Worm (Caenorhabditis elegans) whole organism, young adult: ENCODE data around the gene nsph-3.2.

ENCODE experiments used
- F55B11.4 ChIP-seq: sonication (generic microtip); optimal IDR thresholded peaks from 2 replicates; lab custom pipeline; 2016; ENCODE audit warnings: missing compliant biosample characterization, missing genetic modification characterization, borderline replicate concordance; ENCODE audit not compliant: insufficient read depth
- akir-1 ChIP-seq: fragments of 200-800 bp; sonication (Bioruptor generic); optimal IDR thresholded peaks from 2 replicates; lab custom pipeline; 2018; ENCODE audit warnings: mild to moderate bottlenecking, missing genetic modification characterization, moderate library complexity, missing compliant biosample characterization
- ama-1 ChIP-seq, 3 experiments: fragments of 150-350 bp in 1 of 3; sonication (generic microtip) in 2 of 3; optimal IDR thresholded peaks; 2 replicates each; lab custom pipeline; 2014 to 2018; ENCODE audit warnings: missing biosample characterization in 2 of 3, missing genetic modification characterization in 2 of 3, missing genetic modification reagents in 2 of 3
- dpl-1 ChIP-seq: fragments of 150-350 bp; optimal IDR thresholded peaks from 2 replicates; lab custom pipeline; 2014; ENCODE audit warnings: missing biosample characterization, missing genetic modification reagents, missing genetic modification characterization
- efl-1 ChIP-seq: fragments of 150-350 bp; optimal IDR thresholded peaks from 2 replicates; lab custom pipeline; 2014; ENCODE audit warnings: missing biosample characterization, missing genetic modification reagents, missing genetic modification characterization
- hlh-26 ChIP-seq: fragments of 200-800 bp; sonication (Bioruptor generic); conservative IDR thresholded peaks from 2 replicates; pipeline ENCODE4 v1.3.6; 2022; ENCODE audit warnings: missing genetic modification reagents, missing genetic modification characterization, missing compliant biosample characterization
- madf-3 ChIP-seq: fragments of 200-800 bp; sonication (Bioruptor generic); IDR thresholded peaks from 2 replicates; pipeline ENCODE4 v1.3.6; 2022; ENCODE audit warnings: missing genetic modification reagents, missing genetic modification characterization, missing compliant biosample characterization
- mes-4 ChIP-seq: sonication (generic microtip); optimal IDR thresholded peaks from 2 replicates; lab custom pipeline; 2016; ENCODE audit warnings: missing genotype, missing genetic modification characterization, missing compliant biosample characterization
- snpc-4 ChIP-seq, 5 experiments: fragments of 150-350 bp in 1 of 5; sonication (generic microtip) in 4 of 5; optimal IDR thresholded peaks; 2 replicates each; lab custom pipeline; 2014 to 2018; ENCODE audit warnings: missing genetic modification characterization in 5 of 5, missing biosample characterization in 3 of 5, antibody characterized with exemption in 2 of 5, mild to moderate bottlenecking in 2 of 5, missing compliant biosample characterization in 2 of 5, missing genotype in 2 of 5, moderate library complexity in 2 of 5, missing genetic modification reagents in 1 of 5
- somi-1 ChIP-seq: fragments of 200-800 bp; sonication (Bioruptor generic); optimal IDR thresholded peaks from 2 replicates; lab custom pipeline; 2018; ENCODE audit warnings: mild to moderate bottlenecking, missing genetic modification characterization, missing compliant biosample characterization

ce11 chrIV:10063941-10064340 is 48.7 kb upstream of the nsph-3.2 start:
- TF ChIP-seq hlh-26 (no peak), ama-1 (optimal IDR thresholded peaks at IDR 0.05; lab: Kevin White, UChicago) (no peak), ama-1 (GFP tag; optimal IDR thresholded peaks at IDR 0.05; lab: Kevin White, UChicago) (no peak), F55B11.4 (no peak), efl-1 (GFP tag; lab: Kevin White, UChicago) (no peak), somi-1 (GFP tag; lab: Kevin White, UChicago) (no peak), dpl-1 (GFP tag; lab: Kevin White, UChicago) (no peak), mes-4 (tag; lab: Kevin White, UChicago) (no peak), akir-1 (GFP tag; lab: Kevin White, UChicago) (no peak), snpc-4 (GFP tag; optimal IDR thresholded peaks at IDR 0.05; lab: Kevin White, UChicago) (no peak), snpc-4 (tag; optimal IDR thresholded peaks at IDR 0.05; lab: Kevin White, UChicago) (no peak), madf-3 (GFP tag; lab: Robert Waterston, UW) (no peak)
